Worm (Caenorhabditis elegans): ENCODE measurements around the gene atln-2.

Gene atln-2

ce11 chrIV:15042159-15042936, 60.9 kb downstream of the atln-2 start:
- TF ChIP-seq F49E8.2 (tag; optimal IDR thresholded peaks at IDR 0.05; ENCODE audit: insufficient read depth) (peak; percentile 77), let-526 (GFP tag; IDR thresholded peaks at IDR 0.05) (no peak), T26A5.8 (tag; optimal IDR thresholded peaks at IDR 0.05) (no peak), F10E7.11 (tag; optimal IDR thresholded peaks at IDR 0.05) (no peak), efl-1 (GFP tag; optimal IDR thresholded peaks at IDR 0.05) (no peak), F33H1.4 (GFP tag; IDR thresholded peaks at IDR 0.05) (peak; percentile 49), ceh-79 (tag; optimal IDR thresholded peaks at IDR 0.05) (no peak), hsf-1 (GFP tag; IDR thresholded peaks at IDR 0.05) (no peak; the same call in 1 of the 2 replicates), nhr-90 (tag; optimal IDR thresholded peaks at IDR 0.05) (no peak), tlf-1 (GFP tag; optimal IDR thresholded peaks at IDR 0.05) (no peak), F37B4.10 (GFP tag; IDR thresholded peaks at IDR 0.05) (0 out of 2 replicates have a peak, but pooled peaks have one; percentile 75), him-1 (tag; optimal IDR thresholded peaks at IDR 0.05) (no peak), F39B2.1 (GFP tag; IDR thresholded peaks at IDR 0.05) (no peak), F22D6.2 (tag; optimal IDR thresholded peaks at IDR 0.05) (no peak), hlh-12 (tag; optimal IDR thresholded peaks at IDR 0.05) (no peak), tbp1 (GFP tag; optimal IDR thresholded peaks at IDR 0.05) (peak; percentile 56), fkh-3 (tag; optimal IDR thresholded peaks at IDR 0.05) (no peak), snpc-1.1 (tag; optimal IDR thresholded peaks at IDR 0.05; ENCODE audit: insufficient read depth) (no peak), egrh-3 (GFP tag; IDR thresholded peaks at IDR 0.05) (peak; percentile 20; the same call in 1 of the 2 replicates), ztf-26 (tag; optimal IDR thresholded peaks at IDR 0.05) (no peak), C17E4.6 (GFP tag; IDR thresholded peaks at IDR 0.05) (no peak), ceh-58 (GFP tag; IDR thresholded peaks at IDR 0.05) (0 out of 2 replicates have a peak, but pooled peaks have one; percentile 44), Y53F4B.3 (GFP tag; IDR thresholded peaks at IDR 0.05) (0 out of 2 replicates have a peak, but pooled peaks have one; percentile 33), ztf-3 (GFP tag; optimal IDR thresholded peaks at IDR 0.05) (no peak), xnd-1 (tag; optimal IDR thresholded peaks at IDR 0.05) (no peak), chd-7 (tag; optimal IDR thresholded peaks at IDR 0.05) (peak; percentile 49), ztf-18 (tag; optimal IDR thresholded peaks at IDR 0.05) (peak; percentile 76), nhr-179 (tag; optimal IDR thresholded peaks at IDR 0.05) (no peak), nhr-80 (tag; optimal IDR thresholded peaks at IDR 0.05) (no peak), cebp-1 (GFP tag; IDR thresholded peaks at IDR 0.05) (no peak), cebp-1 (tag; optimal IDR thresholded peaks at IDR 0.05) (peak; percentile 44), attf-3 (GFP tag; conservative IDR thresholded peaks at IDR 0.05) (no peak), lin-54 (GFP tag; optimal IDR thresholded peaks at IDR 0.05) (peak; percentile 39), ceh-40 (GFP tag; IDR thresholded peaks at IDR 0.05) (no peak), nfya-2 (GFP tag; IDR thresholded peaks at IDR 0.05) (no peak), ztf-22 (GFP tag; optimal IDR thresholded peaks at IDR 0.05) (no peak), ets-4 (GFP tag; optimal IDR thresholded peaks at IDR 0.05) (no peak), bed-2 (GFP tag; IDR thresholded peaks at IDR 0.05) (no peak), athp-1 (tag; optimal IDR thresholded peaks at IDR 0.05) (peak; percentile 29), D2030.7 (GFP tag; IDR thresholded peaks at IDR 0.05) (peak; percentile 59; the same call in 1 of the 2 replicates), dpff-1 (tag; optimal IDR thresholded peaks at IDR 0.05) (no peak), sea-2 (GFP tag; IDR thresholded peaks at IDR 0.05) (no peak), sdz-38 (tag; optimal IDR thresholded peaks at IDR 0.05) (no peak), ceh-27 (GFP tag; optimal IDR thresholded peaks at IDR 0.05) (no peak), repo-1 (tag; optimal IDR thresholded peaks at IDR 0.05) (no peak), rpc-1 (optimal IDR thresholded peaks at IDR 0.05) (no peak), rpc-1 (tag; optimal IDR thresholded peaks at IDR 0.05) (no peak), atf-7 (tag; optimal IDR thresholded peaks at IDR 0.05) (no peak), hrde-1 (tag; optimal IDR thresholded peaks at IDR 0.05; ENCODE audit: borderline replicate concordance) (peak; percentile 49)

All from whole organism, young adult.